Fruit fly (Drosophila melanogaster) Kc167 (cell line): ENCODE results near the gene CG13692.

ENCODE experiments used
- Myc ChIP-seq: fragments of >200 bp; optimal IDR thresholded peaks from 2 replicates; lab custom pipeline; 2017; ENCODE audit warnings: missing external identifiers
- Sin3A ChIP-seq: fragments of >200 bp; optimal IDR thresholded peaks from 2 replicates; lab custom pipeline; 2018; ENCODE audit warnings: missing external identifiers
- h ChIP-seq: fragments of >200 bp; optimal IDR thresholded peaks from 3 replicates; lab custom pipeline; 2018; ENCODE audit warnings: missing external identifiers
- insv ChIP-seq: fragments of >200 bp; optimal IDR thresholded peaks from 3 replicates; lab custom pipeline; 2018; ENCODE audit warnings: missing external identifiers
- psq ChIP-seq: fragments of >200 bp; optimal IDR thresholded peaks from 2 replicates; lab custom pipeline; 2017; ENCODE audit warnings: missing external identifiers
- ttk ChIP-seq: sonication (Bioruptor generic); optimal IDR thresholded peaks from 2 replicates; lab custom pipeline; 2017; ENCODE audit warnings: missing external identifiers

The CG13692 gene

DNA sequence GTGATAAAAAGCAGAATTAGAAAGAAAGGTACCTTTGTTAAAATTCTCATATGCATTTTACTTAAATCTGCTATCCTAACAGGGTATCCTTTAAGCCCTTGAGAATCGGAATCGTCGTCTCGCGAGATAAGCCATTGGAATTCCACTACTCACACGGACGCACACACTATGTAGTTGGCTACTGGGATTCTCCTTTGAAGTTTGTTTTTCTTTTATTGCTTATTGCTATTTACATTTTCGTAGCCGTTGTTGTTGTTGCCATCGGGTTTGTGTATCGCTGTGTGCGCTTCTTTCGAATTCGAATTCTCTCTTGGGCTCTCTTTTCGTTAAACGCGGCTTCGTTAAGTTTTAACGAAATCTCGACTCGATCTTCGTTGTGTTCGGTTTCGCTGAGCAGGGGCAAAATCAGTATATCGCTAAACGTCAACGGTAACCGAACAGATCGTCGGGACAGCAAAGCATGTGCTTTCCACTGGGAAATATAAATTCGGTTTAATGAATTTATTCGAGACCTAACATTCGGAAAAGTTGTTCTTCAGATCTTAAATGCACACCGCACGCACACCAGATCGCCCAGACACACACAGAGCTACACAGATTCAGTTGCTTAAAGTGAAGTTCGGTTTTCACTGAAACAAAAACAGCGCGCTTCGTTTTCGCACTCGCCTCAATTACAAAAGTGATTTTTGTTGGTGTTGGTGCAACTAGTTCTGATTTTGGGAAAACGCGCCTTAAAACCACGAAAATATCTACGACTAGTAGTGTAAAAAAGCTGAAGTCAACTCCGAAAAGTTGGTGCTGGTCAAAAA, 9.5 kb downstream of the CG13692 start, which contains the start of gene ex:
TSS of gene ex (plus strand) at position 408 of the 809 bp plus-strand sequence.
- TF ChIP-seq ttk (lab: Kevin White, UChicago) (no peak), psq (lab: Kevin White, UChicago) (no peak), Sin3A (lab: Kevin White, UChicago) (no peak), insv (lab: Kevin White, UChicago) (no peak), Myc (no peak), h (lab: Kevin White, UChicago) (no peak)

DNA sequence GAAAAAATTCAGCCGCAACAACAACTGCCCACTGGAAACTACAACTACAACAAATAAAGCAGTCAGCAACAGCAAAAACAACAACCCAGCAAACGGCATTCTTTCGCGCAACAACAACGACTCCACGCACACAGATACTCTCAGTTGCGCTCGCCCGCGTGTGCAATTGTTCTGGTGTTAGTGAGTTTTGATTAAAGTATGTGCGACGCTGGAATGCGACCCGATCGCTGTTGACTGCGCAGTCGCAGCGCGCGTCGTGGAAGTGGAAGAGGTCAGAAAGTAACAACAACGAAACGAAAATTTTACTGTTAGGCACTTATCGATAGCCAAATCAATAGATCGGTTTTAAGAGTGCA, 10.0 kb downstream of the CG13692 start:
- TF ChIP-seq Sin3A (lab: Kevin White, UChicago) (no peak), Myc (no peak), ttk (lab: Kevin White, UChicago) (no peak), h (lab: Kevin White, UChicago) (no peak), psq (lab: Kevin White, UChicago) (no peak), insv (lab: Kevin White, UChicago) (no peak)

DNA sequence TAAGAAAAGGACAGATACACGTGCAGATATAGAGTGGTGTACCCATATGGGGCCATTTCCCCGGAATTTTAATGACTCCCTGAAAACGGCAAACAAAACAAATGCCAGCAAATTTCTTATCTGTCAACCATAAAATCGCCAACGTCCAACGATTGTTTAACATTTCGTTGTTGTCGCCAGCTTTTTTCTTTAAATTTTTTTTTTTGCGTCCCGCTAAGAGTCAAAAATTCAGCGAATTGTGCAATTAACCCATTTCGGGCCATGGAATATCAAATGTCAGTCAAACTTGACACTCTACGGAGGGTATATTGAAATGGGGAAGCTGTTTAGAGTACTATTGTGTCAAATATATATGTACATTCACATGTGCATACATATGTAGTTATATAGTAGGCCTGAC, 10.5 kb downstream of the CG13692 start:
- TF ChIP-seq psq (lab: Kevin White, UChicago) (no peak), h (lab: Kevin White, UChicago) (no peak), ttk (lab: Kevin White, UChicago) (no peak), Sin3A (lab: Kevin White, UChicago) (no peak), insv (lab: Kevin White, UChicago) (no peak), Myc (no peak)

DNA sequence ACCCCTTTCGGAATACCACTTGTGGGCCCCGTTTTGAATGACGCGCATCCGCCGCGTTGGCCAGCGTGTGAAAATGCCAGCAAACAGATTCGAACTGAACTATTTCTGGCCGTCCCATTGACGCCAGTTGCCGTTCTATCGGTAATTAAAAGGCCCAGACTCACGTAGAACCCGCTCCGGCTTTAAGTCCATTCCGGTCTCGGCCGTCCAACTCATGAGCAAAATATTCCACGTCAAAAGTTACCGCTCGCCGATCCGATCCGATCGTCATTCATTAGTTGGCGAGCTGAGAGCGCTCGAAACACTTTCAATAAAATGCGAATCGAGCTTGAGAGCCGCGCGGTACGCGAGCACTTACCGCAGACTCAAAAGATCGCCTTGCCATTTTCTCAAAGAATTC, 12.9 kb downstream of the CG13692 start:
- TF ChIP-seq ttk (lab: Kevin White, UChicago) (no peak), h (lab: Kevin White, UChicago) (no peak), Sin3A (lab: Kevin White, UChicago) (no peak), psq (lab: Kevin White, UChicago) (no peak), insv (lab: Kevin White, UChicago) (no peak)

DNA sequence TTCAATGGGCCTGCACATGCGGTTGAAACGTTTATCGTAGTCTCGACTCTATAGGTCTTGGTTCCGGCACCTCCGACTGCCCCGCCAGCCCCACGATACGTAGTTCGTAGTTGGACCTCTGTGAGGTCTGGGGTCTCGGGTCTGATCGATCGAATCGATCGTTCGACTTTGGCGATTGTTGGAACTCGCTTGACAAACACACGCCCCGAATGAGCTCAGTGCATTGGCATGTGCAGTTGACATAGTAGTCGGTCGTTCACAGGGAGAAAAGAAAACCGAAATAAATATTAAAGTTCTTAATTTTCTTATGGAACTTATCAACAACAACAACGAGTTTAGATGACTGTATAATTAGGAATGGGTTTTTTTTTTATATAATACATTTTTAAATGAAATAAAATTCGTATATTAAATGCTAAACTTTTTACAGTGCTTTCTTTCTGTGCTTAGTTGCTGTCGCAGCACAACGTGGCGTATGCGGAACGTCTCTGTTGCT, 13.8 kb downstream of the CG13692 start:
- no peak for TF ChIP-seq psq (lab: Kevin White, UChicago)

DNA sequence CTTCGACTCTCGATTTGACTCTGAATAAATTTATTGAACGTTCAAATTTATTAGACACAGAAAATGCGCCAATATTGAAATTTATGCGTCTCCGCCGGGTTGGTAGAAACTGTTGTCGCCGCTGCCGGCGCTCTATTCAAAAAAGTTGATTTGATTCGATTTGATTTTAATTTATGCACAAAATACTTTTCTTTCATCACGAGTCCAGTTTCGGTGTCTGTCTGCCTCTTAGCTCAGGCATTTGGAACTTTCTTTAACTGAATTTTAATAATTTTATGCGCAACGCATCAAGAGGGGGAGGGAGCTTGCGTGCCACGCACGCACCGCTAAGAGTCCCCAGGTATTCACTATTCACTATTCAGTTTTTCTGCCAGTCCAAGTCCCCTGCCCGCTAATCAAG, 15.9 kb downstream of the CG13692 start:
- no peak for TF ChIP-seq Sin3A (lab: Kevin White, UChicago)
- no peak for TF ChIP-seq Myc
- no peak for TF ChIP-seq h (lab: Kevin White, UChicago)
- no peak for TF ChIP-seq insv (lab: Kevin White, UChicago)
- TF ChIP-seq psq (lab: Kevin White, UChicago) = no peak
- TF ChIP-seq ttk (lab: Kevin White, UChicago) = no peak

DNA sequence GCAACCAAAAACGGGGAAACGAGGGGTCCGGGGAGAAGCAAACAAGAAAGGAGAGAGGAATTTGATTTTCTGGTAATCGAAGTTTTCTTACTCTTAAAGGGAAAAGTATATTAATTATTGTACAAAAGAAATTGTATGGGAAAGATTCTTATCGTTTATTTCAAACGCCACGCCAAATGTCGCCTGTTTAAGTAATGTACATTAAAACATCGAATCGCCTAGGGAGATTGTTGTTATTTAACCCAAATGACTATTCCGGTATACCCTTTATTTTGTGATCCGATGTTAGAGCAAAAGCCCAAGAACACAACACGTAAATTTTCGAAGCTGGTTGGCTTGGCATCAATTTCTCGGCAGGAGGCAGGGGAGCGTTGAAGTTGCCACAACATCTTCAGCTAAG, 17.8 kb downstream of the CG13692 start:
- TF ChIP-seq insv (lab: Kevin White, UChicago) = no peak
- no peak for TF ChIP-seq ttk (lab: Kevin White, UChicago)
- no peak for TF ChIP-seq h (lab: Kevin White, UChicago)
- TF ChIP-seq Sin3A (lab: Kevin White, UChicago) = no peak
- no peak for TF ChIP-seq psq (lab: Kevin White, UChicago)
- TF ChIP-seq Myc = no peak

DNA sequence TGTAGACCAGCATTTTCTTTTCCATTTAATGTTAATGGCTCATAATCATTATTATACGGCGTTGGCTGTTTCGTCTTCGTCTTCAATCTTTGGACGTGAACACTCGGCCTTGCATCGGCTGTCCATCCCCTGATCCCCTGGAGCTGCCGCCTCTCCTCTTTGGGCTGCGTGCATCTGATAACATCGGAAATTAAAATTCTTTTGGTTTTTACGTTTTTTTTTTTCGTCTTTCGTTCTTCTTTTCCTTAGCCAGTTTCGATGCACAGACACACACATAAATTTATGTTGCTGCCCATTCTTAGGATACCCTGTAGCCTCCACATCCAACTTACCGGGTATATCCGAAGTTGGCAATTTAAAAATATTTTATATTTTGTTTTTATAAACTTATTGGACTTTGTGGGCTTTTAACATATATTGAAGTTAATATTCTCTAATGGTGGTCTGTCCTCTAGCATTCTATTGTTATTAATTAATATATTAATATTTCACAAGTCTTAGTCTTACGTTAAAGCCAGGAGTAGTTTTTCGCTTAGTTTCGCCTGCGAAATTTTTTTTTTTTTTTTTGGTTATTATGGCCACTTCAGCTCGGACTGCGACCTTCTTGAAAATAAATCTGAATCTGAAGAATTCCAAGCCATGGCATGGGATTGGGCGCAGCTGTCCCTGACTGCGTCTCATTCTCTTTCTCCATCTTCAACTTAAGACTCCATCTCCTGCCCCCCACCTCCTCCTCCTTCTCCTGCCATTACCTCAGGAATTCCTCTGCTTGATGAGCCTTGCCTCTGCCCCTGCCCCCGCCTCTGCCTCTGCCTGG, 19.3 kb downstream of the CG13692 start:
- TF ChIP-seq insv (lab: Kevin White, UChicago) (no peak), Sin3A (lab: Kevin White, UChicago) (no peak), ttk (lab: Kevin White, UChicago) (no peak), psq (lab: Kevin White, UChicago) (no peak)

DNA sequence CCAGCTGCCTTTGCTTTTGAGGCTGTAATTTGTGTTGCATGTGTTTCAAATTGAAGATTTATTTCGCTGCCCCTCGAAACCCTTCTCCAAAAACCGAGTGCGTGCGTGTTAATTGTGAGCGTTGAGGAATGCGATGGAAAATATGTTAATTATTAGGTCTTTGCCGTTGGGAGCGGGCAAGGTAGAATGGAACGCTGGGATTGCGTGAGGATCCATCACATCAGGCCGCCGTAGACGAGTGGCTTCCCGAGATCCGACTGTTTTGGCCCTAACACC, 19.8 kb downstream of the CG13692 start:
- TF ChIP-seq h (lab: Kevin White, UChicago) = no peak
- no peak for TF ChIP-seq insv (lab: Kevin White, UChicago)
- no peak for TF ChIP-seq Myc
- no peak for TF ChIP-seq psq (lab: Kevin White, UChicago)
- TF ChIP-seq ttk (lab: Kevin White, UChicago) = no peak
- no peak for TF ChIP-seq Sin3A (lab: Kevin White, UChicago)

DNA sequence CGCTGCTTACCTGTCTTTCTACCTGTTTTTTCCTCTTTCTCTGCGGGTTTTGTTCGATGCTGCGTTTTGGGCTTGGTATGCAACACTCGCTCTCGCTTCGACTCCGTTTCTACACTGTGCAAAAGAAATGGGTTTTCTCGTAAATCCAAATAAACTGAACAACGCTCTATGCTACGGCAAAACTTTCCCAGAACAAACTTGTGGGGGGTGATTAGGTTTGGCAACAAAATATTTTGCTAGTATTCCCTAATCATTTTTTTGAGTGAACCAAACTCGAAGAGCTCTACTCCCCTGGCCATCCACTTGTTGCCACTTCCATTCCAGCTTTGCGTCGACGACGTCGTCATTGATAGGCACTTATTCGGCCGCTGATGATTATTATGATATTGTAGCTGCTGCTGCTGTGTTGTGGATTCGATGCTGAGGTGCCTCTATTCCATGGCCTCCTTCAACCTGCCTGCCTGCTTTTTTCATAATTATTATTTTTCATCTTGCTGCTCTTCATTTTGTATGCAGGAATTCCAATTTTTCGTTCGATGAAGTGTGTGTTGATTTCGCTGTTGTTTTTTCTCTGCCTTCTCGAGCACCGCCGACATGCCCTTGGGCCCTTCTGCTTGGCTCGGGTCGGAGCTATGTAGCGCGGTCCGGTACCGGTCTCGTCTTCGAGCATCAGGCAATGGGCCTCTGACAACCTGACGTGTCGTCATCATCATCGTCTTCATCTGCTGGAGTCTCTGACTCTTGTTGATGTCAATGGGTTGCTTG, 20.5 kb downstream of the CG13692 start:
- TF ChIP-seq h (lab: Kevin White, UChicago) = no peak
- no peak for TF ChIP-seq Sin3A (lab: Kevin White, UChicago)
- TF ChIP-seq Myc = no peak
- no peak for TF ChIP-seq psq (lab: Kevin White, UChicago)
- no peak for TF ChIP-seq insv (lab: Kevin White, UChicago)
- no peak for TF ChIP-seq ttk (lab: Kevin White, UChicago)

DNA sequence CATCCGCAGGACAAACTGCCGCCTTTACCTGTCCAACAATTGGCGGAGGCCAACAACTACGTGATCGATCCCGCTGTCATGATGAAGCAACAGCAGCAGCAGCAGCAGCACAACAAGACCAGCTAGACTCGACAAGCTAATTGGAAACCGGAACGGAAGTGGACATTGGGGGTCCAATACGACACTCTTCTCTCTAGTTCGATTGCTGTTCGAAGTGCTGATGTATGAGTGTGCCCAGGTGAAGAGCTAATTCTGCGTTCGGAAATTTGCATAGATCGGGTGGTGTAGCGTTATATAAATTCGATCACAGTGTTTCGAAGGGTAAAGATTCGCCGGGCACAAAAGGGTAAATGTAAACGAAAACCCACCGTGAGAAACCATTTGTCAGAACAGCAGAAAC, 25.6 kb downstream of the CG13692 start:
- TF ChIP-seq h (lab: Kevin White, UChicago) (no peak), ttk (lab: Kevin White, UChicago) (no peak), Myc (no peak), psq (lab: Kevin White, UChicago) (no peak), Sin3A (lab: Kevin White, UChicago) (no peak), insv (lab: Kevin White, UChicago) (no peak)
